1 fruit fly cellular context compared by ENCODE assay signal in the genomic region with DNA sequence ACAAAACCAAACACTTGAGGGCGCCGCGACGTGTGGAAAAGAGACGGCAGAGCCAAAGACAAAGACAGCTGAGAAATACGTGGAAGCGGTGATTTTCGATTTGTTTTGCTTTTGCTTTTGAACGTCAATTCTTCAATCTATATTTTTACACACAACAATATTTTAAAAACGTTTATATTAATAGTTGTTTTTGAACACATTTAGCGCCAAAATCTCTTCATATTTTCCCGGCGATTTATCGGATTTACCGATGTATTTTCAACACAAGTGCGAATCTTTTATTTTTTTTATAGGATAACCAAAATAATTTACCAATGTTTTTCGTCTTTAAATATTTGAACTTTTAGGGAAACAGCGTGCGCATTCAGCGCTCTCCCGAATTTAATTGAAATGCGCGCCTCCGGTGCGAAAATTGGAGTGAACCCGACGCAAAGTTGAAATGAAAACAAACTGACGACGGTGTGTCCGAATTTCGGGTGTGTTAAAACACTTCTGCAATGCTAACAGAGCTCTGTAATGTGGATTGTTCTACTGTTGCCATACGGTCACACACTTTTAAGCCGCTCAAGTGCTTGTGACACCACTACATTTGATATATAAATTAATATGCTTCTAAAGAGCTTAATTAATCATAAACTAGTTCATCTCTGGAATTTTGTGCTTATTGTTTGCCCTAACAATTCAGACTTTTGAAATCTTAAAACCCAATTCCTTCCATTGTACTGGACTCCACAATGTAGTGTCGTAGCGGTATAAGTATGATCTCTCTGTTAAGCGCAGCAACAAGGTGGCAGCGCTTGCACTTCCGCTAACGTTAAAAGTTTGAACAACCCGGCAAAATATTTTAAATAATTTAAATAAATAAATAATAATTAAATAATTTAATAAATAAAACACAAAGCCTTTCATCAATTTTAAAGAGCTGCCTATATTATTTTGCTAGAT.
TF ChIP-seq lines count a peak whose summit lies in the region.

app (minus strand) TSS at position 499 of the 945 bp plus-strand sequence.

TF ChIP-seq in whole organism, embryonic, 481 proteins besides CTCF, POLR2A, EP300 and RAD21 (continued from another document):
- TF ChIP-seq CG16779 (GFP tag; IDR thresholded peaks at IDR 0.05; lab: Robert Waterston, UW) (no peak), amos (GFP tag; IDR thresholded peaks at IDR 0.05; lab: Robert Waterston, UW; ENCODE audit: partially characterized antibody) (no peak; the same call in 1 of the 2 replicates), D19B (GFP tag; optimal IDR thresholded peaks at IDR 0.05; lab: Kevin White, UChicago) (peak; percentile 76), inv (GFP tag; IDR thresholded peaks at IDR 0.05; lab: Robert Waterston, UW; ENCODE audit: partially characterized antibody) (peak; percentile 13; the same call in 1 of the 2 replicates), CG15696 (tag; optimal IDR thresholded peaks at IDR 0.05; lab: Kevin White, UChicago) (peak; percentile 85), trem (tag; optimal IDR thresholded peaks at IDR 0.05; lab: Kevin White, UChicago) (peak; percentile 71), sd (tag; optimal IDR thresholded peaks at IDR 0.05; lab: Kevin White, UChicago) (peak; percentile 0), CG14014 (GFP tag; IDR thresholded peaks at IDR 0.05; lab: Robert Waterston, UW) (peak; percentile 93), GATAe (GFP tag; conservative IDR thresholded peaks at IDR 0.05; lab: Robert Waterston, UW) (peak; percentile 34; the same call in 1 of the 2 replicates), CG12155 (GFP tag; optimal IDR thresholded peaks at IDR 0.05; lab: Kevin White, UChicago) (peak; percentile 71), CG8924 (tag; optimal IDR thresholded peaks at IDR 0.05; lab: Kevin White, UChicago) (peak; percentile 75), HLHmδ (GFP tag; optimal IDR thresholded peaks at IDR 0.05; lab: Kevin White, UChicago) (peak; percentile 5), chn (GFP tag; optimal IDR thresholded peaks at IDR 0.05; lab: Kevin White, UChicago) (peak; percentile 85), CG6854 (GFP tag; optimal IDR thresholded peaks at IDR 0.05; lab: Kevin White, UChicago) (peak; percentile 60), nmo (GFP tag; optimal IDR thresholded peaks at IDR 0.05; lab: Kevin White, UChicago) (peak; percentile 91), CG11695 (GFP tag; IDR thresholded peaks at IDR 0.05; lab: Robert Waterston, UW) (peak; percentile 91), zen (tag; optimal IDR thresholded peaks at IDR 0.05; lab: Kevin White, UChicago) (peak; percentile 84), Lpt (GFP tag; optimal IDR thresholded peaks at IDR 0.05; lab: Kevin White, UChicago) (no peak), ATbp (GFP tag; optimal IDR thresholded peaks at IDR 0.05; lab: Kevin White, UChicago) (peak; percentile 69), CG34376 (GFP tag; optimal IDR thresholded peaks at IDR 0.05; lab: Kevin White, UChicago) (peak; percentile 87), Nf-YC (tag; optimal IDR thresholded peaks at IDR 0.05; lab: Kevin White, UChicago) (peak; percentile 74), abd-A (tag; optimal IDR thresholded peaks at IDR 0.05; lab: Kevin White, UChicago) (peak; percentile 43), Bteb2 (GFP tag; optimal IDR thresholded peaks at IDR 0.05; lab: Kevin White, UChicago) (peak; percentile 30), ap (GFP tag; IDR thresholded peaks at IDR 0.05; lab: Robert Waterston, UW) (peak; percentile 88), CG12299 (tag; optimal IDR thresholded peaks at IDR 0.05; lab: Kevin White, UChicago) (peak; percentile 77), CG13624 (GFP tag; optimal IDR thresholded peaks at IDR 0.05; lab: Kevin White, UChicago) (peak; percentile 48), gsb-n (tag; optimal IDR thresholded peaks at IDR 0.05; lab: Kevin White, UChicago) (peak; percentile 77), CG15514 (GFP tag; optimal IDR thresholded peaks at IDR 0.05; lab: Kevin White, UChicago) (peak; percentile 83), Atf3 (GFP tag; optimal IDR thresholded peaks at IDR 0.05; lab: Kevin White, UChicago) (peak; percentile 65), CG6654 (GFP tag; optimal IDR thresholded peaks at IDR 0.05; lab: Kevin White, UChicago) (peak; percentile 58), Taf1 (GFP tag; IDR thresholded peaks at IDR 0.05; lab: Robert Waterston, UW) (0 out of 2 replicates have a peak, but pooled peaks have one; percentile 42), Mes4 (GFP tag; optimal IDR thresholded peaks at IDR 0.05; lab: Kevin White, UChicago) (peak; percentile 75), gce (GFP tag; IDR thresholded peaks at IDR 0.05; lab: Robert Waterston, UW) (peak; percentile 86), Fer3 (tag; optimal IDR thresholded peaks at IDR 0.05; lab: Kevin White, UChicago) (peak; percentile 89), Vsx1 (GFP tag; optimal IDR thresholded peaks at IDR 0.05; lab: Kevin White, UChicago) (peak; percentile 60), CG8944 (GFP tag; optimal IDR thresholded peaks at IDR 0.05; lab: Kevin White, UChicago) (peak; percentile 65)
